Worm (Caenorhabditis elegans): Measurements from ENCODE around the gene mfsd-10.

The mfsd-10 gene

DNA sequence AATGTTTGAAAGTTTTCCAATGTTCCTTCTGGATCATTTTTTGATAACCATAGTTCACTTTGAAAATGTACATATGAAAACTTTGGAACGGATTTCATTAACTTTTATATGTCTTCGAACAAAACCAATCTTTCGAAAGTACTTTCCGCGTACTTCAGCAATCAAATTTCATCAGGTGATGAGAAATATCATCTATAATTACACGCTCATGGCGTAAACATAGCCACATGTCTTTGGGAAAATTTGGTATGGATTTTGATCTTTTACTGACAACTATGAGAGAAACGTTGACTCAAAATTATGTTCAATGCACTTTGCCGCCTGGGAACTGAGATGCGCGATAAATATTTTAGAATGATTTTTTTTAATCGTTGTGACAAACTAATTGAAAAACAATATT, 29.5 kb downstream of the mfsd-10 start:
- TF ChIP-seq unc-39 (tag; optimal IDR thresholded peaks at IDR 0.05), result no peak

DNA sequence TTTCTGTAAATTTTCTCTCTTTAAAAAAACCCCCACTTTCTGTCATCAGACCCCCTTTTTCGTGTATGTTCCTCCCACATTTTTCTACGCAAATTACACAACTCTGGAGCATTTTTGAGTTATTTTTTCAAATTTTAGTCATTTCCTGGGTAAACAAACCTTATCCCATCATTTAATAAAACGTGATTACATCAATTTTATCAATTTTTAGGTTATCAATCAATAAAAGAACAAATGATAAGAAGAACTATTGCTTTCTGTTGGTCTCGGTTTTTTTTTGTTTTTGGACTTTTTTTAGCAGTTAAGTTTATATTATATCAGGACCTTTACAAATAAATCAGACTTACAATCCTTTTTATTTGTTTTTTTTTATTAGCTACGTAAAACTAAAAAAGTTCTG, 32.1 kb downstream of the mfsd-10 start, which contains the start of gene C53C11.2:
Gene C53C11.2 (plus strand): TSS at position 284 of the 400 bp plus-strand sequence.
- TF ChIP-seq fos-1 (tag; optimal IDR thresholded peaks at IDR 0.05), result no peak
- peak; percentile 68 for TF ChIP-seq elt-2 (tag; optimal IDR thresholded peaks at IDR 0.05)
- peak; percentile 62 for TF ChIP-seq pqm-1 (tag; optimal IDR thresholded peaks at IDR 0.05)
- TF ChIP-seq pha-4 (tag; optimal IDR thresholded peaks at IDR 0.05), result peak; percentile 25

- TF ChIP-seq ZK546.5 (tag; optimal IDR thresholded peaks at IDR 0.05) (no peak), nhr-77 (tag; optimal IDR thresholded peaks at IDR 0.05) (no peak), fos-1 (tag; optimal IDR thresholded peaks at IDR 0.05) (no peak), skn-1 (tag; optimal IDR thresholded peaks at IDR 0.05) (no peak), zag-1 (tag; optimal IDR thresholded peaks at IDR 0.05) (no peak), R02D3.7 (tag; optimal IDR thresholded peaks at IDR 0.05) (no peak)
Measured at ce11 chrX:17333752-17334151, 34.7 kb downstream of the mfsd-10 start, which contains the start of gene C53C11.5. TSS of gene C53C11.5 (plus strand) at chrX:17334052.

DNA sequence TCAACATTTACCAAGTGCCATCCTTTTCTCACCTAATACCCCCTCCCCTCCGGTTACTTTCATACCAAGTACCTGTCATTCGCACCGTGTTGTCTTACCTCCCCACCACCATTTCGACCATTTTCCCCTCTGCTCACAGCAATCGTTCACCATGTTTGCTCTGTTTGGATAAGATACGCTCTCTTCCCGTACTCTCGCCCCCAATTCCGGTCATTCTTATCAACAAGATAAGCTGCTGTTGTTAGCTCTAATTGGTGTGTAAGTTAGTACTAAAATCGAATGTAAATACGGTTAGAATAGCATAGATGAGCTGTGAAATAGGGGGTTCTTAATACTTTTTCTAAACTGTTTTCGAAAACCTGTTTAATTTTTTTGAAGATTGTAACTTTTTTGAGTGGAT, 37.9 kb downstream of the mfsd-10 start:
- TF ChIP-seq snpc-4 (tag; optimal IDR thresholded peaks at IDR 0.05) (no peak), elt-1 (tag; optimal IDR thresholded peaks at IDR 0.05) (no peak), fkh-10 (GFP tag; optimal IDR thresholded peaks at IDR 0.05) (no peak), R02D3.7 (tag; optimal IDR thresholded peaks at IDR 0.05) (no peak), elt-2 (tag; optimal IDR thresholded peaks at IDR 0.05) (no peak), pha-4 (tag; optimal IDR thresholded peaks at IDR 0.05) (peak; percentile 49), nhr-67 (tag; optimal IDR thresholded peaks at IDR 0.05) (no peak), ceh-9 (tag; optimal IDR thresholded peaks at IDR 0.05) (no peak), nhr-76 (tag; optimal IDR thresholded peaks at IDR 0.05) (no peak)

DNA sequence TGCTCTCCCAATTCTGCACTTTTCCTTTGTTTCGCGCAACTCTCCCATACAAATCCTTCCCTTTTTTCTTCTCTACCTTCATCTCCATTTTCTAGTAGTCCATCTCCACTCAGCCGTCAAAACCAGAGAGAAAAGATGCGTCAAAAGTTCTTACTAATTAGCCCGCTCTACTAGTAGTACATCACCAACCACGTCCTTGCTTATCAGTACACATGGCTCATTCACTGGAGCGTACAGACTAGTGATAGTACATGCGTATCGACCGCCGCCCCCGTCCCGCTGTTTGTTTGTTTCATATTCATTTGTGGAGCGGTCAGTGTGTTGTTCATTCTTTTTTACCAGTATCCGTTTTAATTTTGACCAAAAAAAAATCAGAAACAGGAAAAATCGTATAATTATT, 39.4 kb downstream of the mfsd-10 start:
- peak; percentile 24 for TF ChIP-seq elt-2 (tag; optimal IDR thresholded peaks at IDR 0.05)
- TF ChIP-seq ZK546.5 (tag; optimal IDR thresholded peaks at IDR 0.05), result no peak

DNA sequence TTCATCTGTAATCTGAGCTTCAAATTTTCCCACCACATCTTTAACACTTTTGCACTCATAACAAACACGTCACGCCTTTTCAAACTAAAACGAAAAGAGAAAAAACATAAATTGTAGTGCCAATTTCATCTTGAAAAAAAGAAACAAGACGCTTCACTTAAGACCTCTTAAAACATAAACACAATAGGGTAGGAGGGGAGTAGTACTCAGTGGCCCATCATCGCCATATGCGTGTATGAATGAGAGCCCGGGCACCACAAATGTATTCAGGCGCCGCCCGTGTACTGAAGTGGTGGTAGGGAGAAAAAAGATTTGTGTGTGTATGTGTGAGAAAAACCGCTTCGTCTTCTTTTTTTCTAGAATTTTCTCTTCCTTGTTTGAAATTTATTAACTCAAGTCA, 41.2 kb downstream of the mfsd-10 start:
- no peak for TF ChIP-seq hmg-11 (tag; optimal IDR thresholded peaks at IDR 0.05)
- TF ChIP-seq nhr-67 (tag; optimal IDR thresholded peaks at IDR 0.05), result no peak
- TF ChIP-seq fkh-10 (GFP tag; optimal IDR thresholded peaks at IDR 0.05), result peak; percentile 10

- TF ChIP-seq tbx-2 (tag; optimal IDR thresholded peaks at IDR 0.05) (no peak), snpc-4 (tag; optimal IDR thresholded peaks at IDR 0.05) (no peak), jun-1 (tag; optimal IDR thresholded peaks at IDR 0.05) (no peak), egl-5 (tag; optimal IDR thresholded peaks at IDR 0.05) (no peak), nhr-76 (tag; optimal IDR thresholded peaks at IDR 0.05) (no peak), zag-1 (tag; optimal IDR thresholded peaks at IDR 0.05) (no peak), ceh-9 (tag; optimal IDR thresholded peaks at IDR 0.05) (no peak), nhr-28 (tag; optimal IDR thresholded peaks at IDR 0.05) (no peak), elt-1 (tag; optimal IDR thresholded peaks at IDR 0.05) (no peak), eor-1 (tag; optimal IDR thresholded peaks at IDR 0.05) (no peak), daf-12 (tag; optimal IDR thresholded peaks at IDR 0.05) (no peak)
Measured at ce11 chrX:17324954-17325353, 43.5 kb downstream of the mfsd-10 start.

DNA sequence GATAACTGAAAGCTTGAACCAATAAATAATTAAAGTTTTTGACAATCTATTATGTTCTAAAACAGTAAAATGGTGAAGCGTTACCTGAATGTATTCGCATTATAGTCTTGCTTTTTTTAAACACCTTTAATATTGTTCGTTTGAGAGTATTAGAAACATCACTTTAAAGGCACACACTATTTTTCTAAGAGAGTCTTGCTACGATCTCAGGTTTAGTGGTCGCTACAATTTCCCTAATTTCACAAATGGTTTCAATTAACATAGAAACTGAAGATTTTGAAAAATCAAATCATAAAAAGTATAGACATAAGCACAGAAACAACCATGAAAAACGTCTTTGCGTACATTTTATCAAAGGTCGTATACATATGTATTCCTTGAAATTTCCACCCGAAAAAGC, 47.9 kb downstream of the mfsd-10 start:
- TF ChIP-seq nhr-25 (tag; optimal IDR thresholded peaks at IDR 0.05) (no peak), aly-2 (tag; optimal IDR thresholded peaks at IDR 0.05) (no peak), lsy-12 (tag; optimal IDR thresholded peaks at IDR 0.05) (no peak), nhr-237 (tag; optimal IDR thresholded peaks at IDR 0.05) (no peak), mdl-1 (tag; optimal IDR thresholded peaks at IDR 0.05) (no peak), pqm-1 (tag; optimal IDR thresholded peaks at IDR 0.05) (no peak), ztf-11 (tag; optimal IDR thresholded peaks at IDR 0.05) (no peak), skn-1 (tag; optimal IDR thresholded peaks at IDR 0.05) (no peak), mml-1 (tag; optimal IDR thresholded peaks at IDR 0.05) (no peak), lin-39 (tag; optimal IDR thresholded peaks at IDR 0.05) (no peak), nhr-12 (tag; optimal IDR thresholded peaks at IDR 0.05) (no peak), unc-62 (GFP tag; optimal IDR thresholded peaks at IDR 0.05) (no peak), egl-5 (tag; optimal IDR thresholded peaks at IDR 0.05) (no peak), ceh-82 (tag; optimal IDR thresholded peaks at IDR 0.05) (no peak), nhr-67 (tag; optimal IDR thresholded peaks at IDR 0.05) (no peak)

Measured in whole organism, L3 larva.